5 fruit fly cellular contexts compared by ENCODE assay signal in the genomic region with DNA sequence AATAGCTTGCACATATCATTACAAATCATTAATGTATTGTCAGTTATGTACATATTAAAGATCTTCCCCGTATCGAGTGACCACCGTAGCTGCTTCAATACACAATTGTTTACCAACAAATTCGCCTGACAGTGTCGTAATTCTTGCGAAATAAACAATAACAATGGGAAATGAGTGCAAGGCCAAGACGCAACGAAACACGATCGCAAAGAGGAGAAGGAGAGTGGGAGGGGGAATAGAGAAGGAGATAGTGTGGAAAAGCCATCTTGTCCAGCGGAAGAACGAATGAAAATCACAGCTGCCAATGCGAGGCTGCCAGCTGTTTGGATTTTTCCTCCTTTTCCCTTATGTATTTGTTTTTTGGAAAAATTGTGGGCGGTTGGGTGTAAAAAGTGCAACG.
TF ChIP-seq lines count a peak whose summit lies in the region.

No protein-coding gene starts in this region.

- no peak for TF ChIP-seq CTCF in whole organism, embryonic (GFP tag; optimal IDR thresholded peaks at IDR 0.05; lab: Kevin White, UChicago)

TF ChIP-seq in whole organism, adult, 20 proteins besides CTCF, POLR2A, EP300 and RAD21:
- TF ChIP-seq tj (GFP tag; optimal IDR thresholded peaks at IDR 0.05; lab: Kevin White, UChicago): peak; percentile 58
- no peak for TF ChIP-seq CG5204 (GFP tag; optimal IDR thresholded peaks at IDR 0.05; lab: Kevin White, UChicago)
- peak; percentile 75 for TF ChIP-seq CG14711 (tag; optimal IDR thresholded peaks at IDR 0.05; lab: Kevin White, UChicago)
- TF ChIP-seq Clk (GFP tag; optimal IDR thresholded peaks at IDR 0.05; lab: Kevin White, UChicago): no peak

TF ChIP-seq in whole organism, embryonic, 481 proteins besides CTCF, POLR2A, EP300 and RAD21:
- TF ChIP-seq CG31388 (GFP tag; optimal IDR thresholded peaks at IDR 0.05; lab: Kevin White, UChicago) (no peak), CG12942 (GFP tag; optimal IDR thresholded peaks at IDR 0.05; lab: Kevin White, UChicago) (no peak), CG30431 (GFP tag; optimal IDR thresholded peaks at IDR 0.05; lab: Kevin White, UChicago) (no peak), maf-S (GFP tag; optimal IDR thresholded peaks at IDR 0.05; lab: Kevin White, UChicago) (no peak), stwl (tag; optimal IDR thresholded peaks at IDR 0.05; lab: Kevin White, UChicago) (peak; percentile 20), br (optimal IDR thresholded peaks at IDR 0.05; lab: Kevin White, UChicago) (no peak), fd64A (GFP tag; optimal IDR thresholded peaks at IDR 0.05; lab: Kevin White, UChicago) (no peak), CG8359 (GFP tag; optimal IDR thresholded peaks at IDR 0.05; lab: Kevin White, UChicago; ENCODE audit: borderline replicate concordance) (no peak), CG15479 (GFP tag; optimal IDR thresholded peaks at IDR 0.05; lab: Kevin White, UChicago) (peak; percentile 30), sens (GFP tag; lab: Kevin White, UChicago) (peak; percentile 55), chinmo (GFP tag; IDR thresholded peaks at IDR 0.05; lab: Robert Waterston, UW; ENCODE audit: partially characterized antibody) (0 out of 4 replicates have a peak, but pooled peaks have one; percentile 62), inv (GFP tag; IDR thresholded peaks at IDR 0.05; lab: Robert Waterston, UW; ENCODE audit: partially characterized antibody) (no peak)

TF ChIP-seq in whole organism, prepupa, 60 proteins besides CTCF, POLR2A, EP300 and RAD21:
- TF ChIP-seq vri (GFP tag; optimal IDR thresholded peaks at IDR 0.05; lab: Kevin White, UChicago) (peak; percentile 21), svp (GFP tag; lab: Kevin White, UChicago) (peak; percentile 50), CG9139 (GFP tag; optimal IDR thresholded peaks at IDR 0.05; lab: Kevin White, UChicago) (no peak), CG11902 (GFP tag; optimal IDR thresholded peaks at IDR 0.05; lab: Kevin White, UChicago) (no peak), Eip75B (GFP tag; optimal IDR thresholded peaks at IDR 0.05; lab: Kevin White, UChicago) (no peak), Hr4 (GFP tag; optimal IDR thresholded peaks at IDR 0.05; lab: Kevin White, UChicago) (no peak)

TF ChIP-seq in whole organism, pupa, 21 proteins besides CTCF, POLR2A, EP300 and RAD21:
- TF ChIP-seq EcR (GFP tag; optimal IDR thresholded peaks at IDR 0.05; lab: Kevin White, UChicago) (peak; percentile 37), CG13204 (GFP tag; optimal IDR thresholded peaks at IDR 0.05; lab: Kevin White, UChicago) (no peak), CG17806 (tag; optimal IDR thresholded peaks at IDR 0.05; lab: Kevin White, UChicago) (no peak)

TF ChIP-seq in whole organism, wandering third instar larva, 38 proteins besides CTCF, POLR2A, EP300 and RAD21:
- no peak for TF ChIP-seq HLH106 (tag; optimal IDR thresholded peaks at IDR 0.05; lab: Kevin White, UChicago)
- peak; percentile 13 for TF ChIP-seq psq (GFP tag; optimal IDR thresholded peaks at IDR 0.05; lab: Kevin White, UChicago)
- TF ChIP-seq fru (GFP tag; optimal IDR thresholded peaks at IDR 0.05; lab: Kevin White, UChicago): no peak
- no peak for TF ChIP-seq Vsx2 (GFP tag; optimal IDR thresholded peaks at IDR 0.05; lab: Kevin White, UChicago; ENCODE audit: partially characterized antibody)
